Fruit fly (Drosophila melanogaster) whole organism, adult: ENCODE results near the gene CG5391.

ENCODE experiments used
- CG11617 ChIP-seq: fragments of 200-800 bp; sonication (Bioruptor generic); optimal IDR thresholded peaks from 2 replicates; lab custom pipeline; 2017; ENCODE audit warnings: mild to moderate bottlenecking, missing biosample characterization, missing genetic modification reagents, missing genetic modification characterization
- CG12768 ChIP-seq: fragments of 200-800 bp; sonication (Bioruptor generic); optimal IDR thresholded peaks from 2 replicates; lab custom pipeline; 2017; ENCODE audit warnings: missing biosample characterization, missing genetic modification characterization, mild to moderate bottlenecking, moderate library complexity, missing genetic modification reagents
- CG14711 ChIP-seq: fragments of 200-800 bp; sonication (Bioruptor generic); optimal IDR thresholded peaks from 2 replicates; lab custom pipeline; 2018; ENCODE audit warnings: missing biosample characterization, mild to moderate bottlenecking, missing genetic modification characterization, moderate library complexity
- CG1620 ChIP-seq: fragments of 200-800 bp; sonication (Bioruptor generic); optimal IDR thresholded peaks from 2 replicates; lab custom pipeline; 2016; ENCODE audit warnings: missing biosample characterization, missing genetic modification characterization
- CG33017 ChIP-seq: fragments of 200-800 bp; sonication (Bioruptor generic); optimal IDR thresholded peaks from 2 replicates; lab custom pipeline; 2018; ENCODE audit warnings: missing biosample characterization, mild to moderate bottlenecking, missing genetic modification characterization, moderate library complexity
- CG5204 ChIP-seq: fragments of 200-800 bp; sonication (Bioruptor generic); optimal IDR thresholded peaks from 2 replicates; lab custom pipeline; 2016; ENCODE audit warnings: missing biosample characterization, missing genetic modification characterization
- CG7045 ChIP-seq: fragments of 200-800 bp; sonication (Bioruptor generic); optimal IDR thresholded peaks from 2 replicates; lab custom pipeline; 2017; ENCODE audit warnings: missing biosample characterization, mild to moderate bottlenecking, missing genetic modification characterization
- CG7101 ChIP-seq: fragments of 200-800 bp; sonication (Bioruptor generic); optimal IDR thresholded peaks from 2 replicates; lab custom pipeline; 2018; ENCODE audit warnings: missing biosample characterization, mild to moderate bottlenecking, missing genetic modification characterization, moderate library complexity
- Clk ChIP-seq: fragments of 200-800 bp; sonication (Bioruptor generic); optimal IDR thresholded peaks from 2 replicates; lab custom pipeline; 2017; ENCODE audit warnings: missing biosample characterization, missing genetic modification characterization
- Crg-1 ChIP-seq: fragments of 200-800 bp; sonication (Bioruptor generic); optimal IDR thresholded peaks from 2 replicates; lab custom pipeline; 2016; ENCODE audit warnings: missing biosample characterization, missing genetic modification characterization
- Hr96 ChIP-seq: fragments of 200-800 bp; sonication (Bioruptor generic); optimal IDR thresholded peaks from 2 replicates; lab custom pipeline; 2016; ENCODE audit warnings: missing biosample characterization, missing genetic modification characterization
- Mnt ChIP-seq: fragments of 200-800 bp; sonication (Bioruptor generic); optimal IDR thresholded peaks from 2 replicates; lab custom pipeline; 2016; ENCODE audit warnings: missing biosample characterization, mild to moderate bottlenecking, missing genetic modification characterization
- bab1 ChIP-seq: fragments of 200-800 bp; sonication (Bioruptor generic); optimal IDR thresholded peaks from 3 replicates; lab custom pipeline; 2019; ENCODE audit warnings: missing biosample characterization, mild to moderate bottlenecking, missing genetic modification characterization, moderate library complexity
- cic ChIP-seq: fragments of 200-800 bp; sonication (Bioruptor generic); optimal IDR thresholded peaks from 2 replicates; lab custom pipeline; 2017; ENCODE audit warnings: missing biosample characterization, mild to moderate bottlenecking, missing genetic modification characterization, moderate library complexity
- cnc ChIP-seq, 2 experiments: fragments of >200 bp; optimal IDR thresholded peaks; 2 replicates each; lab custom pipeline; 2017
- kay ChIP-seq: fragments of 200-800 bp; sonication (Bioruptor generic); peaks from one replicate; lab custom pipeline; 2016; ENCODE audit warnings: missing biosample characterization, missing genetic modification characterization, borderline replicate concordance
- ovo ChIP-seq: fragments of 200-800 bp; sonication (Bioruptor generic); optimal IDR thresholded peaks from 2 replicates; lab custom pipeline; 2016; ENCODE audit warnings: missing biosample characterization, missing genetic modification characterization
- pad ChIP-seq: fragments of 200-800 bp; sonication (Bioruptor generic); optimal IDR thresholded peaks from 3 replicates; lab custom pipeline; 2017; ENCODE audit warnings: missing biosample characterization, missing genetic modification characterization, mild to moderate bottlenecking, moderate library complexity, missing genetic modification reagents
- tj ChIP-seq: fragments of 200-800 bp; sonication (Bioruptor generic); optimal IDR thresholded peaks from 3 replicates; lab custom pipeline; 2017; ENCODE audit warnings: missing biosample characterization, mild to moderate bottlenecking, missing genetic modification characterization, moderate library complexity
- toe ChIP-seq: fragments of 200-800 bp; sonication (Bioruptor generic); optimal IDR thresholded peaks from 2 replicates; lab custom pipeline; 2016; ENCODE audit warnings: missing biosample characterization, missing genetic modification characterization

CG5391 gene

DNA sequence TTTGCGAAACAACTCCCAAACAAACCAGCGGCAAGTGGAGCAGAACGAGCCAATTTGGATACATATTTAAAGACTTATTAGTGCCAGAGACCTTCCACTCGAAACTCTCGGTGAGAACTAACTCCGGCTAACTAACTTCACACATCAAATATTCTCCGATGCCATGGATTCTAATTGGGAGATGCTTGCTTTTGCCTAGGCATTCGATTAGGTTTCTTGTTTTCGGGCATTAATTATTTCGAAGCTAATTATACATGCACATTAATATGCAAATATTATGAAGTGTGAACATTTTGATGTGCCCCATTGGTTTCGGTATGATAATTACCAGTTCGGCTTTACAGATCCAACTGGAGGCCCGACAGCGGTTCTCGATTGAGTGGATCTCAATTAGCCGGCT, 8.2 kb upstream of the CG5391 start, which contains the start of gene CG5386:
Gene CG5386 (minus strand): TSS at position 101 of the 400 bp plus-strand sequence.
- TF ChIP-seq bab1 (GFP tag; lab: Kevin White, UChicago) (no peak), cic (GFP tag; lab: Kevin White, UChicago) (no peak), Hr96 (GFP tag; lab: Kevin White, UChicago) (no peak), tj (GFP tag; lab: Kevin White, UChicago) (no peak), CG33017 (tag; lab: Kevin White, UChicago) (no peak), Crg-1 (GFP tag; lab: Kevin White, UChicago) (no peak), CG11617 (GFP tag; lab: Kevin White, UChicago) (no peak), Mnt (GFP tag; lab: Kevin White, UChicago) (no peak), kay (GFP tag; lab: Kevin White, UChicago) (no peak), CG7045 (GFP tag; lab: Kevin White, UChicago) (no peak), CG12768 (GFP tag; lab: Kevin White, UChicago) (no peak), CG14711 (tag; lab: Kevin White, UChicago) (no peak), Clk (GFP tag; lab: Kevin White, UChicago) (no peak)

DNA sequence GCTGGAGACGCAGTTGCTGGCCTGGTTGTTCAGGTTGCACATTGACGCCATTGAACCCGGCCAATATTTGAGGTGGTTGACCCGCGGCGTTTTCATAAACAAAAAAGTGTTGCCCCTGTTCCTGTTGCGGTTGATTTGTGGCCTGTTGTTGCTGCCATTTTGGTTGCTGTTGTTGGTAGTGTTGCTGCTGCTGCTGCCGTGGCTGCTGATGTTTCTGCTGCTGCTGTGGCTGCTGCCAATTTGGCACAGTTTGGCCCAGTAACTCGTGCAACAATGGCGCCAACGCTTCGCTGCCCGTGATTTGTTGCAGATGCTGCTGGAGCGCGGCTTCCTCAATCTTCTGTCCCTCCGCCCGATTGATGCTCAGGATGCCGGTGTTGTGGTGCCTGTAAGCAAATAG, 7.7 kb upstream of the CG5391 start:
- TF ChIP-seq pad (GFP tag; lab: Kevin White, UChicago) (no peak), CG11617 (GFP tag; lab: Kevin White, UChicago) (no peak), CG14711 (tag; lab: Kevin White, UChicago) (no peak), Mnt (GFP tag; lab: Kevin White, UChicago) (no peak), Hr96 (GFP tag; lab: Kevin White, UChicago) (no peak), CG5204 (GFP tag; lab: Kevin White, UChicago) (no peak)

DNA sequence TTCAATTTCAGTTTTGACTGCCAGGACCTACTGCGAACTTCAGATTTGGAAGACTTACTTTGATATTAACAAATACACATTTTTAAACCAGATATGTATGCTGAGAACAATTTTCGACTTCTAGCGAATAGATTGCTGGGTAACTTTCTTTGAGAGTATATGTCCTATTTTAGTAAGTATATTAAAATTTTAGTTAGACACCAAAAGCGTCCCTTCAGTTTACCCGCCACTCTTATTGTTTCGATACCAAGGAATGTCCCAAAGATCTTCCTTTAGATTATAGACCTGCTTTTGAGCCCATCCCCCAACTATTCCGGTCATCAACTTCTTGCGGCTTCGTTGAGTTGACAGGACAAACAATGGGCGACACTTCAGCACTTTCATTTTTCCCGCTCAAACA, 6.3 kb upstream of the CG5391 start, which contains the start of gene CG5388:
Gene CG5388 (minus strand): TSS at position 101 of the 400 bp plus-strand sequence.
- no peak for TF ChIP-seq CG14711 (tag; lab: Kevin White, UChicago)
- TF ChIP-seq cnc (optimal IDR thresholded peaks at IDR 0.05; lab: Kevin White, UChicago): no peak
- TF ChIP-seq Mnt (GFP tag; lab: Kevin White, UChicago): no peak
- TF ChIP-seq kay (GFP tag; lab: Kevin White, UChicago): no peak
- no peak for TF ChIP-seq CG7045 (GFP tag; lab: Kevin White, UChicago)
- no peak for TF ChIP-seq CG33017 (tag; lab: Kevin White, UChicago)
- TF ChIP-seq tj (GFP tag; lab: Kevin White, UChicago): no peak
- TF ChIP-seq cic (GFP tag; lab: Kevin White, UChicago): no peak
- TF ChIP-seq bab1 (GFP tag; lab: Kevin White, UChicago): no peak
- TF ChIP-seq toe (GFP tag; lab: Kevin White, UChicago): no peak
- no peak for TF ChIP-seq CG11617 (GFP tag; lab: Kevin White, UChicago)
- no peak for TF ChIP-seq CG12768 (GFP tag; lab: Kevin White, UChicago)
- no peak for TF ChIP-seq Hr96 (GFP tag; lab: Kevin White, UChicago)
- TF ChIP-seq CG1620 (GFP tag; lab: Kevin White, UChicago): no peak
- no peak for TF ChIP-seq Clk (GFP tag; lab: Kevin White, UChicago)
- no peak for TF ChIP-seq CG5204 (GFP tag; lab: Kevin White, UChicago)
- TF ChIP-seq pad (GFP tag; lab: Kevin White, UChicago): no peak

DNA sequence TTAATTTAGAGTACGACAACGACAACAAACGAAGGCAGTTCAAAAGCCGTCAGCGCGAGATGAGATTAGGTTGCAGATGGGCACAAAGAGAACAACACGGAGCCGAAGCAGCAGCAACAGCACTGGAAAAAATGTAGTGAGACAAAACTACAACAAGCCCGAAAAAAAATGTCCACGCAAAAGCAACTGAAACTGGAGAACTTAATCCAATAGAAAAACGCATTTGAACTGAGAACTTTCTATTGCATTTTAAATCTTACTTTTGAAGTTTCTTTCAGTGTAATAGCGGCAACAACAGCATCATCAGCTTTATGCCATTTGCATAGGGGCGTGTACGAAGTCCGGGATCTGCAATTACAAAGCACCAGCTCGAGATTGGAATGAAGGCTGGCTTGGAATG, 5.6 kb upstream of the CG5391 start:
- no peak for TF ChIP-seq pad (GFP tag; lab: Kevin White, UChicago)
- TF ChIP-seq CG33017 (tag; lab: Kevin White, UChicago): no peak
- TF ChIP-seq kay (GFP tag; lab: Kevin White, UChicago): no peak
- TF ChIP-seq tj (GFP tag; lab: Kevin White, UChicago): no peak
- TF ChIP-seq toe (GFP tag; lab: Kevin White, UChicago): no peak
- TF ChIP-seq Clk (GFP tag; lab: Kevin White, UChicago): no peak
- no peak for TF ChIP-seq CG11617 (GFP tag; lab: Kevin White, UChicago)
- no peak for TF ChIP-seq Hr96 (GFP tag; lab: Kevin White, UChicago)
- no peak for TF ChIP-seq CG14711 (tag; lab: Kevin White, UChicago)
- TF ChIP-seq CG7045 (GFP tag; lab: Kevin White, UChicago): no peak
- TF ChIP-seq bab1 (GFP tag; lab: Kevin White, UChicago): no peak
- TF ChIP-seq ovo: no peak
- no peak for TF ChIP-seq CG12768 (GFP tag; lab: Kevin White, UChicago)
- no peak for TF ChIP-seq CG5204 (GFP tag; lab: Kevin White, UChicago)
- TF ChIP-seq CG7101 (tag; lab: Kevin White, UChicago): no peak
- TF ChIP-seq cnc (optimal IDR thresholded peaks at IDR 0.05; lab: Kevin White, UChicago): no peak
- TF ChIP-seq Crg-1 (GFP tag; lab: Kevin White, UChicago): no peak

DNA sequence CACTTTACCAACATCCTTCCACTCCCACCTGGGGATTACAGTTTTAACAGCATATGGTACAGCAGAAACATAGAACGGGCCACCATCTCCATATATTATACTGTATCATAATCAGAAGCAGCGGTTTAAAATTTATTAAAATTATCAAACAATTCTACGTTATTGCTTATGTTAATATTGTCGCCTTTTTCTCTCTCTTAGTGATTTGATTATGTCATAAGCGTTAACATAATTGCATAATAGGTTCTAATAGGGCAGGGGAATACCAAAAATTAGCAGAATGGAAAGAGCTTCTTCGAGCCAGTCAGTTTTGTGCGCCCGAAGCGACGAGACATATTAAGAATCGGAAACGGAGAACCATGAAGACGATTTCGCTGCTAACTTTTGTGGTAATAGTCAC, 2.3 kb downstream of the CG5391 start, which contains the start of gene CG13862:
Gene CG13862 (plus strand): TSS at position 301 of the 400 bp plus-strand sequence.
- TF ChIP-seq bab1 (GFP tag; lab: Kevin White, UChicago) (no peak), CG11617 (GFP tag; lab: Kevin White, UChicago) (no peak), Clk (GFP tag; lab: Kevin White, UChicago) (no peak), pad (GFP tag; lab: Kevin White, UChicago) (no peak), CG7101 (tag; lab: Kevin White, UChicago) (no peak), CG33017 (tag; lab: Kevin White, UChicago) (no peak), cic (GFP tag; lab: Kevin White, UChicago) (no peak), ovo (no peak), kay (GFP tag; lab: Kevin White, UChicago) (no peak), CG12768 (GFP tag; lab: Kevin White, UChicago) (no peak), cnc (optimal IDR thresholded peaks at IDR 0.05; lab: Kevin White, UChicago) (no peak), CG7045 (GFP tag; lab: Kevin White, UChicago) (no peak), CG5204 (GFP tag; lab: Kevin White, UChicago) (no peak), Mnt (GFP tag; lab: Kevin White, UChicago) (no peak), Hr96 (GFP tag; lab: Kevin White, UChicago) (no peak), CG14711 (tag; lab: Kevin White, UChicago) (no peak), toe (GFP tag; lab: Kevin White, UChicago) (no peak), CG1620 (GFP tag; lab: Kevin White, UChicago) (no peak)
